Worm (Caenorhabditis elegans) whole organism, young adult: ENCODE data around the gene ubc-20.

Source experiments
- K11D2.4 ChIP-seq: fragments of 200-800 bp; sonication (Bioruptor generic); IDR thresholded peaks from 2 replicates; pipeline ENCODE4 v1.3.6; 2022; ENCODE audit warnings: missing genetic modification reagents, missing genetic modification characterization, missing compliant biosample characterization
- ceh-27 ChIP-seq: fragments of 200-800 bp; sonication (Bioruptor generic); optimal IDR thresholded peaks from 2 replicates; lab custom pipeline; 2018; ENCODE audit warnings: mild to moderate bottlenecking, missing genetic modification characterization, moderate library complexity, missing compliant biosample characterization
- dpl-1 ChIP-seq: fragments of 150-350 bp; optimal IDR thresholded peaks from 2 replicates; lab custom pipeline; 2014; ENCODE audit warnings: missing biosample characterization, missing genetic modification reagents, missing genetic modification characterization
- hmg-20 ChIP-seq: fragments of 200-800 bp; sonication (Bioruptor generic); IDR thresholded peaks from 2 replicates; pipeline ENCODE4 v1.3.6; 2022; ENCODE audit warnings: missing genetic modification reagents, missing genetic modification characterization, missing compliant biosample characterization
- mel-28 ChIP-seq: sonication (generic microtip); optimal IDR thresholded peaks from 2 replicates; lab custom pipeline; 2016; ENCODE audit warnings: borderline replicate concordance, mild to moderate bottlenecking, missing genetic modification characterization, missing compliant biosample characterization
- ztf-18 ChIP-seq: sonication (generic microtip); optimal IDR thresholded peaks from 2 replicates; lab custom pipeline; 2016; ENCODE audit warnings: missing genotype, mild to moderate bottlenecking, missing genetic modification characterization, missing compliant biosample characterization

- TF ChIP-seq hmg-20 (GFP tag; lab: Robert Waterston, UW) (no peak), dpl-1 (GFP tag; lab: Kevin White, UChicago) (no peak), ztf-18 (tag; lab: Kevin White, UChicago) (no peak), ceh-27 (no peak), mel-28 (tag; lab: Kevin White, UChicago) (no peak), K11D2.4 (GFP tag; lab: Robert Waterston, UW) (no peak)
Observed at ce11 chrIII:169478-169877, 19.2 kb upstream of the ubc-20 start, which contains the start of gene F40G9.18.
